Fruit fly (Drosophila melanogaster) whole organism, embryonic: ENCODE data around the gene CG32313.

Experiments used
- Adf1 ChIP-seq: fragments of 200-800 bp; sonication (Bioruptor generic); IDR thresholded peaks from 2 replicates; pipeline ENCODE4 v1.3.6; 2022; ENCODE audit warnings: missing biosample characterization, missing genetic modification characterization
- Bgb ChIP-seq: fragments of 200-800 bp; sonication (Bioruptor generic); IDR thresholded peaks from 2 replicates; pipeline ENCODE4 v1.3.6; 2022; ENCODE audit warnings: missing biosample characterization, missing genetic modification characterization; ENCODE audit not compliant: partially characterized antibody
- CG10147 ChIP-seq: fragments of 200-800 bp; sonication (Bioruptor generic); optimal IDR thresholded peaks from 2 replicates; lab custom pipeline; 2019; ENCODE audit warnings: missing biosample characterization, mild to moderate bottlenecking, missing genetic modification characterization, moderate library complexity
- CG10654 ChIP-seq: fragments of 200-800 bp; sonication (Bioruptor generic); optimal IDR thresholded peaks from 2 replicates; lab custom pipeline; 2016; ENCODE audit warnings: missing biosample characterization, missing genetic modification characterization
- CG12299 ChIP-seq: fragments of 200-800 bp; sonication (Bioruptor generic); optimal IDR thresholded peaks from 2 replicates; lab custom pipeline; 2018; ENCODE audit warnings: missing biosample characterization, mild to moderate bottlenecking, missing genetic modification characterization
- CG15073 ChIP-seq: fragments of 200-800 bp; sonication (Bioruptor generic); optimal IDR thresholded peaks from 2 replicates; lab custom pipeline; 2016; ENCODE audit warnings: missing biosample characterization, missing genetic modification characterization
- CG16779 ChIP-seq: fragments of 200-800 bp; sonication (Bioruptor generic); IDR thresholded peaks from 2 replicates; pipeline ENCODE4 v1.3.6; 2022; ENCODE audit warnings: missing biosample characterization, missing genetic modification characterization
- CG17328 ChIP-seq: fragments of 200-800 bp; sonication (Bioruptor generic); IDR thresholded peaks from 2 replicates; pipeline ENCODE4 v1.3.6; 2022; ENCODE audit warnings: missing biosample characterization, missing genetic modification characterization
- CG2678 ChIP-seq: fragments of 200-800 bp; sonication (Bioruptor generic); optimal IDR thresholded peaks from 3 replicates; lab custom pipeline; 2019; ENCODE audit warnings: missing biosample characterization, mild to moderate bottlenecking, missing genetic modification characterization, moderate library complexity
- CG3163 ChIP-seq: fragments of 200-800 bp; sonication (Bioruptor generic); optimal IDR thresholded peaks from 3 replicates; lab custom pipeline; 2016; ENCODE audit warnings: missing biosample characterization, missing genetic modification characterization
- CG32767 ChIP-seq: fragments of 200-800 bp; sonication (Bioruptor generic); IDR thresholded peaks from 2 replicates; pipeline ENCODE4 v1.3.6; 2022; ENCODE audit warnings: missing biosample characterization, missing genetic modification characterization
- CG32772 ChIP-seq: fragments of 200-800 bp; sonication (Bioruptor generic); IDR thresholded peaks from 2 replicates; pipeline ENCODE4 v1.3.6; 2022; ENCODE audit warnings: missing biosample characterization, missing genetic modification characterization
- CG4282 ChIP-seq: fragments of 200-800 bp; sonication (Bioruptor generic); optimal IDR thresholded peaks from 2 replicates; lab custom pipeline; 2016; ENCODE audit warnings: missing biosample characterization, missing genetic modification characterization
- CG4404 ChIP-seq: fragments of 200-800 bp; sonication (Bioruptor generic); IDR thresholded peaks from 2 replicates; pipeline ENCODE4 v1.3.6; 2022; ENCODE audit warnings: missing biosample characterization, missing genetic modification characterization
- CG4820 ChIP-seq: fragments of 200-800 bp; sonication (Bioruptor generic); optimal IDR thresholded peaks from 3 replicates; lab custom pipeline; 2016; ENCODE audit warnings: missing biosample characterization, missing genetic modification characterization
- CG5180 ChIP-seq: fragments of 200-800 bp; sonication (Bioruptor generic); optimal IDR thresholded peaks from 3 replicates; lab custom pipeline; 2017; ENCODE audit warnings: missing biosample characterization, missing genetic modification characterization, mild to moderate bottlenecking, moderate library complexity, missing genetic modification reagents
- CG5953 ChIP-seq: fragments of 200-800 bp; sonication (Bioruptor generic); IDR thresholded peaks from 2 replicates; pipeline ENCODE4 v1.3.6; 2022; ENCODE audit warnings: missing biosample characterization, missing genetic modification characterization
- CG7271 ChIP-seq: fragments of 200-800 bp; sonication (Bioruptor generic); optimal IDR thresholded peaks from 2 replicates; lab custom pipeline; 2018; ENCODE audit warnings: missing biosample characterization, mild to moderate bottlenecking, missing genetic modification characterization, moderate library complexity
- CG8388 ChIP-seq: fragments of 200-800 bp; sonication (Bioruptor generic); optimal IDR thresholded peaks from 2 replicates; lab custom pipeline; 2019; ENCODE audit warnings: missing biosample characterization, mild to moderate bottlenecking, missing genetic modification characterization, moderate library complexity
- D19A ChIP-seq: fragments of 200-800 bp; optimal IDR thresholded peaks from 3 replicates; lab custom pipeline; 2019; ENCODE audit warnings: missing biosample characterization, mild to moderate bottlenecking, missing genetic modification characterization, moderate library complexity
- Dp ChIP-seq: fragments of 200-800 bp; sonication (Bioruptor generic); optimal IDR thresholded peaks from 2 replicates; lab custom pipeline; 2018; ENCODE audit warnings: missing biosample characterization, mild to moderate bottlenecking, missing genetic modification characterization, moderate library complexity
- Fer3 ChIP-seq: fragments of 200-800 bp; sonication (Bioruptor generic); optimal IDR thresholded peaks from 2 replicates; lab custom pipeline; 2018; ENCODE audit warnings: missing biosample characterization, mild to moderate bottlenecking, missing genetic modification characterization, moderate library complexity
- Kr ChIP-seq: fragments of 200-800 bp; sonication (Bioruptor generic); optimal IDR thresholded peaks from 2 replicates; lab custom pipeline; 2017; ENCODE audit warnings: missing biosample characterization, mild to moderate bottlenecking, missing genetic modification characterization
- Lim3 ChIP-seq: fragments of 200-800 bp; sonication (Bioruptor generic); IDR thresholded peaks from 2 replicates; pipeline ENCODE4 v1.3.6; 2022; ENCODE audit warnings: missing biosample characterization, missing genetic modification characterization
- Max ChIP-seq: fragments of 200-800 bp; sonication (Bioruptor generic); optimal IDR thresholded peaks from 2 replicates; lab custom pipeline; 2016; ENCODE audit warnings: missing biosample characterization, mild to moderate bottlenecking, missing genetic modification characterization
- Sry-δ ChIP-seq: fragments of 200-800 bp; sonication (Bioruptor generic); optimal IDR thresholded peaks from 2 replicates; lab custom pipeline; 2016; ENCODE audit warnings: missing biosample characterization, missing genetic modification characterization
- TFAM ChIP-seq: fragments of 200-800 bp; sonication (Bioruptor generic); optimal IDR thresholded peaks from 2 replicates; lab custom pipeline; 2017; ENCODE audit warnings: missing biosample characterization, missing genetic modification characterization, inconsistent platforms
- ac ChIP-seq: fragments of 200-800 bp; sonication (Bioruptor generic); optimal IDR thresholded peaks from 3 replicates; lab custom pipeline; 2017; ENCODE audit warnings: missing biosample characterization, mild to moderate bottlenecking, missing genetic modification characterization
- bbx ChIP-seq: fragments of 200-800 bp; sonication (Bioruptor generic); IDR thresholded peaks from 2 replicates; pipeline ENCODE4 v1.3.6; 2022; ENCODE audit warnings: missing biosample characterization, missing genetic modification characterization; ENCODE audit not compliant: partially characterized antibody
- chif ChIP-seq, 2 experiments: fragments of 200-800 bp; sonication (Bioruptor generic); optimal IDR thresholded peaks; 3 replicates each; lab custom pipeline; 2016; ENCODE audit warnings: missing biosample characterization in 2 of 2, missing genetic modification characterization in 2 of 2
- dati ChIP-seq: fragments of 200-800 bp; sonication (Bioruptor generic); IDR thresholded peaks from 2 replicates; pipeline ENCODE4 v1.3.6; 2022; ENCODE audit warnings: missing biosample characterization, missing genetic modification characterization
- dimm ChIP-seq: fragments of 200-800 bp; sonication (Bioruptor generic); IDR thresholded peaks from 2 replicates; pipeline ENCODE4 v1.3.6; 2022; ENCODE audit warnings: missing biosample characterization, missing genetic modification characterization
- disco-r ChIP-seq: fragments of 200-800 bp; sonication (Bioruptor generic); optimal IDR thresholded peaks from 2 replicates; lab custom pipeline; 2016; ENCODE audit warnings: missing biosample characterization, missing genetic modification characterization
- emc ChIP-seq: fragments of 200-800 bp; sonication (Bioruptor generic); optimal IDR thresholded peaks from 2 replicates; lab custom pipeline; 2016; ENCODE audit warnings: missing biosample characterization, missing genetic modification characterization
- fd96Cb ChIP-seq: fragments of 200-800 bp; sonication (Bioruptor generic); optimal IDR thresholded peaks from 2 replicates; lab custom pipeline; 2018; ENCODE audit warnings: missing biosample characterization, mild to moderate bottlenecking, missing genetic modification characterization, moderate library complexity
- ham ChIP-seq: fragments of 200-800 bp; sonication (Bioruptor generic); IDR thresholded peaks from 2 replicates; pipeline ENCODE4 v1.3.6; 2022; ENCODE audit warnings: missing biosample characterization, missing genetic modification characterization
- ind ChIP-seq: fragments of 200-800 bp; sonication (Bioruptor generic); optimal IDR thresholded peaks from 3 replicates; lab custom pipeline; 2016; ENCODE audit warnings: missing biosample characterization, missing genetic modification characterization
- jing ChIP-seq: fragments of 200-800 bp; sonication (Bioruptor generic); optimal IDR thresholded peaks from 2 replicates; lab custom pipeline; 2018; ENCODE audit warnings: missing biosample characterization, mild to moderate bottlenecking, missing genetic modification characterization
- kay ChIP-seq: fragments of 200-800 bp; sonication (Bioruptor generic); optimal IDR thresholded peaks from 2 replicates; lab custom pipeline; 2016; ENCODE audit warnings: missing biosample characterization, missing genetic modification characterization
- ken ChIP-seq: fragments of 200-800 bp; sonication (Bioruptor generic); IDR thresholded peaks from 3 replicates; pipeline ENCODE4 v1.3.6; 2022; ENCODE audit warnings: missing biosample characterization, missing genetic modification characterization
- kni ChIP-seq: fragments of 200-800 bp; sonication (Bioruptor generic); optimal IDR thresholded peaks from 3 replicates; lab custom pipeline; 2017; ENCODE audit warnings: mild to moderate bottlenecking, missing biosample characterization, missing genetic modification reagents, missing genetic modification characterization
- org-1 ChIP-seq: fragments of 200-800 bp; sonication (Bioruptor generic); optimal IDR thresholded peaks from 2 replicates; lab custom pipeline; 2017; ENCODE audit warnings: missing biosample characterization, missing genetic modification characterization
- p53 ChIP-seq: fragments of 200-800 bp; sonication (Bioruptor generic); optimal IDR thresholded peaks from 2 replicates; lab custom pipeline; 2016; ENCODE audit warnings: missing biosample characterization, missing genetic modification characterization
- peb ChIP-seq: fragments of 200-800 bp; sonication (Bioruptor generic); IDR thresholded peaks from 2 replicates; pipeline ENCODE4 v1.3.6; 2022; ENCODE audit warnings: missing biosample characterization, missing genetic modification characterization
- prd ChIP-seq, 3 experiments: fragments of >200 bp in 2 of 3; fragments of 200-800 bp in 1 of 3; sonication (Bioruptor generic) in 1 of 3; optimal IDR thresholded peaks in 2 of 3; IDR thresholded peaks in 1 of 3; 2 replicates in 2 of 3; 3 replicates in 1 of 3; pipeline versions ENCODE4 v1.3.6 to Lab custom; 2017 to 2022; ENCODE audit warnings: missing biosample characterization in 1 of 3, missing genetic modification characterization in 1 of 3
- psq ChIP-seq: fragments of 200-800 bp; sonication (Bioruptor generic); optimal IDR thresholded peaks from 2 replicates; lab custom pipeline; 2017; ENCODE audit warnings: missing biosample characterization, missing genetic modification characterization
- sim ChIP-seq: fragments of 200-800 bp; sonication (Bioruptor generic); IDR thresholded peaks from 2 replicates; pipeline ENCODE4 v1.3.6; 2022; ENCODE audit warnings: missing biosample characterization, missing genetic modification characterization
- zen2 ChIP-seq: fragments of 200-800 bp; sonication (Bioruptor generic); IDR thresholded peaks from 3 replicates; pipeline ENCODE4 v1.3.6; 2022; ENCODE audit warnings: missing biosample characterization, missing genetic modification characterization; ENCODE audit not compliant: partially characterized antibody
- zfh1 ChIP-seq: fragments of 200-800 bp; sonication (Bioruptor generic); IDR thresholded peaks from 3 replicates; pipeline ENCODE4 v1.3.6; 2022; ENCODE audit warnings: missing biosample characterization, missing genetic modification characterization

The CG32313 gene

dm6 chr3L:1587140-1587849, 41.8 kb upstream of the CG32313 start (continued):
- TF ChIP-seq fd96Cb (tag; lab: Kevin White, UChicago), result peak; percentile 80
- TF ChIP-seq CG16779 (GFP tag; lab: Robert Waterston, UW), result peak; percentile 89
- TF ChIP-seq Kr (GFP tag; lab: Kevin White, UChicago), result no peak
- TF ChIP-seq ham, result peak; percentile 57; the same call in 1 of the 2 replicates
- peak; percentile 48 for TF ChIP-seq Sry-δ (GFP tag; lab: Kevin White, UChicago)
- TF ChIP-seq sim, result peak; percentile 79; the same call in 1 of the 2 replicates
- peak; percentile 62 for TF ChIP-seq CG10147 (GFP tag; lab: Kevin White, UChicago)
- TF ChIP-seq Fer3 (tag; lab: Kevin White, UChicago), result peak; percentile 83
- TF ChIP-seq CG4282, result peak; percentile 47
- peak; percentile 61 for TF ChIP-seq disco-r (GFP tag; lab: Kevin White, UChicago)
- peak; percentile 59 for TF ChIP-seq D19A
- TF ChIP-seq jing (GFP tag; lab: Kevin White, UChicago), result peak; percentile 29
- peak; percentile 86 for TF ChIP-seq CG32772 (GFP tag; lab: Robert Waterston, UW)
- TF ChIP-seq ac (GFP tag; lab: Kevin White, UChicago), result no peak
- peak; percentile 74 for TF ChIP-seq CG17328 (GFP tag; lab: Robert Waterston, UW)
- TF ChIP-seq kni, result no peak
- TF ChIP-seq emc (GFP tag; lab: Kevin White, UChicago), result peak; percentile 65
- TF ChIP-seq ken, result peak; percentile 72; the same call in 2 of the 3 replicates
- peak; percentile 87 for TF ChIP-seq CG2678 (tag; lab: Kevin White, UChicago)
- TF ChIP-seq zfh1 (GFP tag; lab: Robert Waterston, UW), result peak; percentile 86
- TF ChIP-seq Dp (GFP tag; lab: Kevin White, UChicago), result no peak
- peak; percentile 79 for TF ChIP-seq CG10654
- peak; percentile 84 for TF ChIP-seq CG4820 (GFP tag; lab: Kevin White, UChicago)
- TF ChIP-seq CG5953 (GFP tag; lab: Robert Waterston, UW), result peak; percentile 62; the same call in 1 of the 2 replicates
- no peak for TF ChIP-seq Bgb (GFP tag; lab: Robert Waterston, UW)
- TF ChIP-seq chif (GFP tag; optimal IDR thresholded peaks at IDR 0.05; lab: Kevin White, UChicago), result peak; percentile 57 to 71
- peak; percentile 5 for TF ChIP-seq CG12299
- no peak for TF ChIP-seq CG7271 (tag; lab: Kevin White, UChicago)
- 0 out of 2 replicates have a peak, but pooled peaks have one; percentile 37 for TF ChIP-seq dimm
- TF ChIP-seq Lim3 (GFP tag; lab: Robert Waterston, UW), result peak; percentile 48; the same call in 1 of the 2 replicates
- TF ChIP-seq CG5180, result peak; percentile 51
- TF ChIP-seq org-1 (GFP tag; lab: Kevin White, UChicago), result peak; percentile 60
- TF ChIP-seq bbx, result no peak
- TF ChIP-seq p53, result no peak
- peak; percentile 77 for TF ChIP-seq CG4404 (GFP tag; lab: Robert Waterston, UW)
- TF ChIP-seq CG15073 (GFP tag; lab: Kevin White, UChicago), result no peak
- TF ChIP-seq dati (GFP tag; lab: Robert Waterston, UW), result peak; percentile 69
- peak; percentile 51 for TF ChIP-seq kay (GFP tag; lab: Kevin White, UChicago)
- peak; percentile 65 for TF ChIP-seq peb (GFP tag; lab: Robert Waterston, UW)
- no peak for TF ChIP-seq psq (GFP tag; lab: Kevin White, UChicago)
- TF ChIP-seq CG8388 (GFP tag; lab: Kevin White, UChicago), result peak; percentile 26
- TF ChIP-seq CG32767 (GFP tag; lab: Robert Waterston, UW), result peak; percentile 75
- TF ChIP-seq ind (GFP tag; lab: Kevin White, UChicago), result peak; percentile 92
- peak; percentile 51 for TF ChIP-seq CG3163 (GFP tag; lab: Kevin White, UChicago)
- TF ChIP-seq Max, result peak; percentile 73
- no peak for TF ChIP-seq TFAM (GFP tag; lab: Kevin White, UChicago)
- TF ChIP-seq Adf1 (GFP tag; lab: Robert Waterston, UW), result peak; percentile 57
- TF ChIP-seq zen2 (GFP tag; lab: Robert Waterston, UW), result no peak
- TF ChIP-seq prd (optimal IDR thresholded peaks at IDR 0.05; lab: Kevin White, UChicago), result no peak
- peak; percentile 91 for TF ChIP-seq prd (GFP tag; IDR thresholded peaks at IDR 0.05; lab: Robert Waterston, UW)
